Fruit fly (Drosophila melanogaster) whole organism, embryonic: Measurements from ENCODE around the gene CG11149.

ENCODE experiments used
- CG13287 ChIP-seq: fragments of 200-800 bp; sonication (Bioruptor generic); IDR thresholded peaks from 2 replicates; pipeline ENCODE4 v1.3.6; 2022; ENCODE audit warnings: missing biosample characterization, missing genetic modification characterization; ENCODE audit not compliant: partially characterized antibody
- CG14860 ChIP-seq: fragments of 200-800 bp; sonication (Bioruptor generic); IDR thresholded peaks from 3 replicates; pipeline ENCODE4 v1.3.6; 2022; ENCODE audit warnings: missing biosample characterization, missing genetic modification characterization; ENCODE audit not compliant: partially characterized antibody
- CG17328 ChIP-seq: fragments of 200-800 bp; sonication (Bioruptor generic); IDR thresholded peaks from 2 replicates; pipeline ENCODE4 v1.3.6; 2022; ENCODE audit warnings: missing biosample characterization, missing genetic modification characterization
- CG4328 ChIP-seq: fragments of 200-800 bp; sonication (Bioruptor generic); optimal IDR thresholded peaks from 3 replicates; lab custom pipeline; 2017; ENCODE audit warnings: missing biosample characterization, missing genetic modification reagents, missing genetic modification characterization
- CG6765 ChIP-seq: fragments of 200-800 bp; sonication (Bioruptor generic); optimal IDR thresholded peaks from 3 replicates; lab custom pipeline; 2017; ENCODE audit warnings: missing biosample characterization, mild to moderate bottlenecking, missing genetic modification characterization
- ac ChIP-seq: fragments of 200-800 bp; sonication (Bioruptor generic); optimal IDR thresholded peaks from 3 replicates; lab custom pipeline; 2017; ENCODE audit warnings: missing biosample characterization, mild to moderate bottlenecking, missing genetic modification characterization
- corto ChIP-seq: fragments of 200-800 bp; sonication (Bioruptor generic); optimal IDR thresholded peaks from 2 replicates; lab custom pipeline; 2016; ENCODE audit warnings: missing biosample characterization, mild to moderate bottlenecking, missing genetic modification characterization, moderate library complexity
- gce ChIP-seq: fragments of 200-800 bp; sonication (Bioruptor generic); IDR thresholded peaks from 3 replicates; pipeline ENCODE4 v1.3.6; 2022; ENCODE audit warnings: missing biosample characterization, missing genetic modification characterization

The CG11149 gene

DNA sequence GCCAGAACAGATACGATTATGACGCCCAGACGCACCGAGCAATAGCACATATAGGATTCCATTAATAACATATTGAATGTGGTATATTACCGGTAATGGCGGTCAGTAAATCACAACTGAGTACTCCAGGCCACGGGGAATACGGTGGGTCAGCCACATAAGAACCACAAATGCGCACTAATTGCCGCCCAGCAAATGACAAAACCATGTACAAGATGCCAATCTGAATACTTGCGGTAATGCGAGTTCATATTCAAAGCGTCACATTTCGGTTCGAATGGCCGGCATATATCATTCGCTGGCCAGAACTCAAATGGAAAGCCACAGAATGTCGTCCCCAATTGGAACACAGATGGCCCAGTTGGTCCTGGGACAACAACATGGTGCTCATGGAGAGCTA, 4.1 kb downstream of the CG11149 start, which contains the start of the genes CG14007 and CG34011 (continued):
- TF ChIP-seq CG6765 (GFP tag; lab: Kevin White, UChicago) (no peak), CG14860 (no peak)

DNA sequence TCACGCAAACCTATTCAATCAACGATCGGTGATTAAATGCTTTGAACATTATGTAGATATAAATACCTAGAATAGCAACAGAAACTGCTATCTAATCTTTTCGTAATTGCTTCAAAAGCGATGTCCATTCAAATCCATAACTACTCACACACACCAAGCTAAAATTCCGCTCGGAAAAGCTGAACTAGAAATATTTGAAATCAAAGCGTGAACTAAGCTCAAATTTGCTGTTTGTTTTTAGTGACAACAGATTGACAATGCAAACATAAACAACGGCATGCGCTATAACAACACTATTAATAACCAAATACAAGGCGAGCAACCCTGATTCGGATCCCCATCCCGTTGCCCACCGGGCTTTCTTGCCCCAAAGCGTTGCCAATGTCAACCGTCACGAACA, 14.6 kb downstream of the CG11149 start, which contains the start of gene CG7236:
Gene CG7236, plus strand, starts transcription at position 301 of the 400 bp plus-strand sequence.
- TF ChIP-seq ac (GFP tag; lab: Kevin White, UChicago), result no peak
- TF ChIP-seq gce (GFP tag; lab: Robert Waterston, UW), result 0 out of 3 replicates have a peak, but pooled peaks have one; percentile 30

DNA sequence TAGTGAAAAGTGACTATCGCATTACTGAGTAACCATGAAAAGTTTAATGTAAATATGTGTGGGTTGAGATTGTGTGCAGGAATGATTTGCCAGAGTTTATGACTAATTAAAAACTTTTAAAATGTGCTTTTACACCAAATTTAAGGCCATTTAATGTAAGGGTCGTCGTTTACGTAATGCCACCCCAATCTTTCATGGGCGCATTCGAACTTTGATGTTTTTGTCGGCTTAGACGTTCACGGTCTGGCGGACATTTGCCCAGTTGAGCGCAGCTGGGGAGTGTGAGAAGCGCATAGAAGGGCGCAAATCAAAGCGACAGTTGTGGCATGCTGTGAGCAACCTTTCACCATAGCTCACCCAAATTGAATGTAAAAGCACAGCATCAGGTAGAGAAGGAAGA, 42.4 kb downstream of the CG11149 start, which contains the start of gene CG12511:
Gene CG12511, plus strand, starts transcription at position 301 of the 400 bp plus-strand sequence.
- no peak for TF ChIP-seq CG13287
- no peak for TF ChIP-seq CG17328 (GFP tag; lab: Robert Waterston, UW)
- TF ChIP-seq corto, result no peak
- no peak for TF ChIP-seq CG4328
- TF ChIP-seq, all 482 proteins: peak for 0
